Worm (Caenorhabditis elegans) whole organism, mixed stage, embryonic: ENCODE results near the gene hrpa-1.
A peak's percentile ranks its signal among the peaks of the same experiment; 100 is the strongest.
"Not testable (repeated sequence)": the region's sequence is repeated elsewhere in the genome, so short reads cannot be mapped to it uniquely, and the experiment has no call there.

Source experiments
- M03D4.4 ChIP-seq: sonication (generic microtip); optimal IDR thresholded peaks from 2 replicates; lab custom pipeline; 2017; ENCODE audit warnings: mild to moderate bottlenecking, missing genetic modification characterization, missing compliant biosample characterization
- bed-3 ChIP-seq: fragments of 200-800 bp; sonication (Bioruptor generic); optimal IDR thresholded peaks from 3 replicates; lab custom pipeline; 2018; ENCODE audit warnings: mild to moderate bottlenecking, missing genetic modification characterization, moderate library complexity, missing compliant biosample characterization
- blmp-1 ChIP-seq: fragments of 150-350 bp; optimal IDR thresholded peaks from 2 replicates; lab custom pipeline; 2014; ENCODE audit warnings: missing biosample characterization, missing genetic modification characterization
- ceh-39 ChIP-seq: fragments of 150-350 bp; optimal IDR thresholded peaks from 2 replicates; lab custom pipeline; 2014; ENCODE audit warnings: missing biosample characterization, missing genetic modification characterization
- ceh-43 ChIP-seq: fragments of 200-800 bp; sonication (Bioruptor generic); optimal IDR thresholded peaks from 2 replicates; lab custom pipeline; 2018; ENCODE audit warnings: mild to moderate bottlenecking, missing genetic modification characterization, moderate library complexity, missing compliant biosample characterization
- ceh-83 ChIP-seq: fragments of 200-800 bp; sonication (Bioruptor generic); optimal IDR thresholded peaks from 2 replicates; lab custom pipeline; 2018; ENCODE audit warnings: mild to moderate bottlenecking, missing genetic modification characterization, missing compliant biosample characterization
- cnd-1 ChIP-seq: fragments of 200-800 bp; sonication (Bioruptor generic); optimal IDR thresholded peaks from 2 replicates; lab custom pipeline; 2018; ENCODE audit warnings: mild to moderate bottlenecking, missing genetic modification characterization, missing compliant biosample characterization
- drap-1 ChIP-seq: fragments of 200-800 bp; sonication (Bioruptor generic); optimal IDR thresholded peaks from 3 replicates; lab custom pipeline; 2018; ENCODE audit warnings: mild to moderate bottlenecking, missing genetic modification characterization, missing compliant biosample characterization
- elt-1 ChIP-seq: sonication (generic microtip); optimal IDR thresholded peaks from 2 replicates; lab custom pipeline; 2017; ENCODE audit warnings: missing genetic modification characterization, mild to moderate bottlenecking, missing compliant biosample characterization, antibody characterized with exemption, moderate library complexity, borderline replicate concordance; ENCODE audit not compliant: insufficient read depth
- elt-3 ChIP-seq: fragments of 150-350 bp; optimal IDR thresholded peaks from 2 replicates; lab custom pipeline; 2014; ENCODE audit warnings: missing biosample characterization, missing genetic modification characterization
- flh-1 ChIP-seq: fragments of 200-800 bp; sonication (Bioruptor generic); optimal IDR thresholded peaks from 2 replicates; lab custom pipeline; 2018; ENCODE audit warnings: mild to moderate bottlenecking, missing genetic modification characterization, moderate library complexity, missing compliant biosample characterization
- ham-2 ChIP-seq: fragments of 200-800 bp; sonication (Bioruptor generic); optimal IDR thresholded peaks from 2 replicates; lab custom pipeline; 2018; ENCODE audit warnings: mild to moderate bottlenecking, missing genetic modification characterization, missing compliant biosample characterization
- hlh-1 ChIP-seq: fragments of 150-350 bp; optimal IDR thresholded peaks from 2 replicates; lab custom pipeline; 2014; ENCODE audit warnings: missing biosample characterization, missing genetic modification reagents, missing genetic modification characterization
- lin-13 ChIP-seq: fragments of 150-350 bp; optimal IDR thresholded peaks from 2 replicates; lab custom pipeline; 2014; ENCODE audit warnings: missing biosample characterization, missing genetic modification characterization
- lin-32 ChIP-seq: fragments of 200-800 bp; sonication (Bioruptor generic); optimal IDR thresholded peaks from 2 replicates; lab custom pipeline; 2018; ENCODE audit warnings: mild to moderate bottlenecking, missing genetic modification characterization, missing compliant biosample characterization
- lsy-2 ChIP-seq: fragments of 150-350 bp; optimal IDR thresholded peaks from 2 replicates; lab custom pipeline; 2014; ENCODE audit warnings: missing biosample characterization, missing genetic modification characterization
- mab-5 ChIP-seq: fragments of 150-350 bp; optimal IDR thresholded peaks from 2 replicates; lab custom pipeline; 2014; ENCODE audit warnings: missing biosample characterization, missing genetic modification characterization
- mep-1 ChIP-seq: fragments of 150-350 bp; optimal IDR thresholded peaks from 2 replicates; lab custom pipeline; 2017; ENCODE audit warnings: missing biosample characterization, missing genetic modification reagents, missing genetic modification characterization, inconsistent platforms
- mls-2 ChIP-seq: sonication (generic microtip); optimal IDR thresholded peaks from 2 replicates; lab custom pipeline; 2016; ENCODE audit warnings: mild to moderate bottlenecking, missing genetic modification characterization, moderate library complexity, missing compliant biosample characterization
- nhr-12 ChIP-seq: fragments of 150-350 bp; optimal IDR thresholded peaks from 2 replicates; lab custom pipeline; 2014; ENCODE audit warnings: missing biosample characterization, missing genetic modification characterization
- nhr-2 ChIP-seq: fragments of 150-350 bp; optimal IDR thresholded peaks from 2 replicates; lab custom pipeline; 2014; ENCODE audit warnings: missing biosample characterization, missing genetic modification characterization
- nhr-237 ChIP-seq: fragments of 150-350 bp; optimal IDR thresholded peaks from 2 replicates; lab custom pipeline; 2014; ENCODE audit warnings: missing biosample characterization, missing genetic modification characterization
- nhr-28 ChIP-seq: fragments of 150-350 bp; optimal IDR thresholded peaks from 2 replicates; lab custom pipeline; 2014; ENCODE audit warnings: missing biosample characterization, missing genetic modification characterization
- pha-4 ChIP-seq: fragments of 150-350 bp; optimal IDR thresholded peaks from 2 replicates; lab custom pipeline; 2018; ENCODE audit warnings: missing biosample characterization, missing genetic modification reagents, missing genetic modification characterization
- sem-2 ChIP-seq: fragments of 200-800 bp; sonication (Bioruptor generic); optimal IDR thresholded peaks from 2 replicates; lab custom pipeline; 2018; ENCODE audit warnings: mild to moderate bottlenecking, missing genetic modification characterization, missing compliant biosample characterization
- snpc-4 ChIP-seq: fragments of 150-350 bp; optimal IDR thresholded peaks from 2 replicates; lab custom pipeline; 2014; ENCODE audit warnings: missing biosample characterization, missing genetic modification characterization
- tbx-8 ChIP-seq: fragments of 200-800 bp; sonication (Bioruptor generic); optimal IDR thresholded peaks from 2 replicates; lab custom pipeline; 2018; ENCODE audit warnings: mild to moderate bottlenecking, missing genetic modification characterization, moderate library complexity, missing compliant biosample characterization
- unc-62 ChIP-seq: fragments of 150-350 bp; optimal IDR thresholded peaks from 2 replicates; lab custom pipeline; 2014; ENCODE audit warnings: missing biosample characterization, missing genetic modification reagents, missing genetic modification characterization
- zip-8 ChIP-seq: fragments of 150-350 bp; optimal IDR thresholded peaks from 2 replicates; lab custom pipeline; 2014; ENCODE audit warnings: missing biosample characterization, missing genetic modification characterization
- ztf-11 ChIP-seq: fragments of 150-350 bp; optimal IDR thresholded peaks from 2 replicates; lab custom pipeline; 2014; ENCODE audit warnings: missing biosample characterization, missing genetic modification characterization

Gene hrpa-1

ce11 chrIV:3303690-3304089, 35.0 kb downstream of the hrpa-1 start, which contains the start of gene idpp-12:
Gene idpp-12 (plus strand): TSS chrIV:3303990.
- TF ChIP-seq lsy-2 (tag; lab: Kevin White, UChicago); nhr-28 (tag; lab: Kevin White, UChicago); unc-62 (GFP tag; lab: Kevin White, UChicago): not testable (repeated sequence)

ce11 chrIV:3302058-3302457, 36.6 kb downstream of the hrpa-1 start, which contains the start of gene W08E12.4:
Gene W08E12.4 (plus strand): TSS chrIV:3302358.
- not testable (repeated sequence) for TF ChIP-seq nhr-2, cnd-1, elt-1 (tag; lab: Kevin White, UChicago)

DNA sequence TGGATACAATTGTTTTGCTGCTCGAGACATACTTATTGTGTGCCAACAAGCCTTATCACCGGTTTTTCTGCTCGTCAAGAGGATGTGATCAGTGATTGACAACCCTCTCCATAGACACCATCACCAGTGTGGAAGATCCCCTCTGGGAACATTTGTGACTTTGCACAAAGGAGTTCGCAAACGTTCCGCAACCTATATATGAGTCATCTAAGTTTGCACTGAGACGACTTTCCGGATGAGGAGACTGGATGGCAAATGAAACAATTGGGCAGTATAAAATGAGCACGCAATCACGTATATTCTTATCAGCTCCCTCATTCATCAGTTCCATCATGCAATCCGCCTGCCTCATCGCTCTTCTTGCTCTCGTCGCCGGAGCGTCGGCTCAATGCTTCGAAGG, 38.2 kb downstream of the hrpa-1 start, which contains the start of gene W08E12.5:
W08E12.5 (plus strand) TSS at position 301 of the 400 bp plus-strand sequence.
- no peak for TF ChIP-seq ceh-43
- TF ChIP-seq drap-1 (GFP tag; lab: Kevin White, UChicago), result no peak
- no peak for TF ChIP-seq lsy-2 (tag; lab: Kevin White, UChicago)
- no peak for TF ChIP-seq tbx-8 (GFP tag; lab: Kevin White, UChicago)
- TF ChIP-seq blmp-1 (tag; lab: Kevin White, UChicago), result no peak
- TF ChIP-seq nhr-12 (tag; lab: Kevin White, UChicago), result no peak
- no peak for TF ChIP-seq ham-2 (GFP tag; lab: Kevin White, UChicago)
- TF ChIP-seq elt-3 (tag; lab: Kevin White, UChicago), result no peak

DNA sequence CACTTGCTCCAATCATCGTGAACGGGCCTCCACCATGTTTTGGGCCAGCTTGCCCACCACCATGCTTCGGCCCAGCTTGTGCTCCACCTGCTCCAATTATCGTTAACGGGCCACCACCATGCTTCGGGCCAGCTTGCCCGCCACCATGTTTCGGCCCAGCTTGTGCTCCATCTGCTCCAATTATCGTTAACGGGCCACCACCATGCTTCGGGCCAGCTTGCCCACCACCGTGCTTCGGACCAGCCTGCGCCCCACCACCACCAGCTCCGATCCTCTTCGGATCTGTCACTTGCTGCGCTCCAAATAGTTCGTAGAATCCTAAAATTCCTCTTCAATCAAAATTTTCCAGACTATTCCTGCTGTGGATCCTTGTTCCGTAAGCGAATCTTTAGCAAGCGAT, 39.4 kb downstream of the hrpa-1 start:
- peak; percentile 46 for TF ChIP-seq ceh-83
- no peak for TF ChIP-seq elt-1 (tag; lab: Kevin White, UChicago)

- TF ChIP-seq nhr-2 (tag; lab: Kevin White, UChicago), result no peak
- TF ChIP-seq ceh-43, result no peak
- no peak for TF ChIP-seq sem-2
- TF ChIP-seq ceh-39 (tag; lab: Kevin White, UChicago), result no peak
- no peak for TF ChIP-seq ceh-83
- no peak for TF ChIP-seq pha-4 (tag; lab: Kevin White, UChicago)
- TF ChIP-seq nhr-237 (tag; lab: Kevin White, UChicago), result no peak
These were observed 40.4 kb downstream of the hrpa-1 start, which contains the start of gene W08E12.6 for ce11 chrIV:3298300-3298699. Gene W08E12.6 (plus strand): TSS chrIV:3298600.

DNA sequence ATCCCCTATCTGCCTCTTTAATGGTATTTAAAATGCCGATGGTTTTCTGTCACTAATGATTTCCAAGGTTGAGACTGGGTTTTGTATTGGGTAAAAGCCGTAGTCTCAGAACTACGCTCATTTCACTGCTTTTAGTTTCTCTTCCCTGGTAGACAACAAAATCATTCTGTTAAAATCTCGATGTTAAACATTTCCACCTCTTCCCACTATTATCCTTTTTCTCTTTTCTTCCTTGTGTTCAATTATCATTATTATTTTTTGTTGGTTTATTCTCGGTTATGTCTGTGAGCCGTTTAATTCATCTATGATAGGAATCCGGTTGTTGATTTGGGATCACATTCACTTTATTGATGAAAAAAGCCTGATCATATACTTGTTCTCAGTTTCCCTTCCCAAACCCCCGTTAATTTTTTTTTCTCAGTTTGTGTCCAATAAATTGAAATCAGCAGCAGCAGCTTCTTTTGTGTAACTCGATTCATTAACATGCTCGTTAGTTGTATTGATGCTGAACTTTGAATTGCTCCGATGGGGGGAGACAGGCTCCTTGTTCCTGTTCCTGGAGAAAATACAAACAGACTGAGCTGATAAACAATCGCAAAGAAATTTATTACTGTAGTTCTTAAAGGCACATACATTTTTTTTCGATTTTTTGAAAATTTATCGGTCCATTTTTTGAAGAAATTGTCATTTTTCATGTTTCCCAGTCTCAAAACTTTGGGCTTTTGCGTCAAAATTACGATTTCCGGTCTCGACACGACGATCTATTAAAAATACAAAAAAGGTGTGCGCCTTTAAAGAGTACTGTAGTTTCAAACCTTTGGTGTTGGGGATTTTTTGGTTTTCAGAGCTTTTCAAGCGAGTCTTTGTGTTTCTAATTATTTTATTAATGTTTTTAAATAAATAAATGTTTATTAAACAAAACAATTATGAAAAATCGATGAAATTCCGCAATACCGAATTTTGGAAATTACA, 41.8 kb downstream of the hrpa-1 start:
- TF ChIP-seq hlh-1 (tag; lab: Kevin White, UChicago), result no peak
- no peak for TF ChIP-seq flh-1 (GFP tag; lab: Kevin White, UChicago)
- no peak for TF ChIP-seq mls-2 (tag; lab: Kevin White, UChicago)
- TF ChIP-seq lin-32 (GFP tag; lab: Kevin White, UChicago), result no peak
- no peak for TF ChIP-seq zip-8 (tag; lab: Kevin White, UChicago)
- no peak for TF ChIP-seq sem-2
- no peak for TF ChIP-seq nhr-237 (tag; lab: Kevin White, UChicago)
- no peak for TF ChIP-seq ztf-11 (tag; lab: Kevin White, UChicago)
- TF ChIP-seq blmp-1 (tag; lab: Kevin White, UChicago), result no peak
- TF ChIP-seq, all 35 proteins: peak for 0

DNA sequence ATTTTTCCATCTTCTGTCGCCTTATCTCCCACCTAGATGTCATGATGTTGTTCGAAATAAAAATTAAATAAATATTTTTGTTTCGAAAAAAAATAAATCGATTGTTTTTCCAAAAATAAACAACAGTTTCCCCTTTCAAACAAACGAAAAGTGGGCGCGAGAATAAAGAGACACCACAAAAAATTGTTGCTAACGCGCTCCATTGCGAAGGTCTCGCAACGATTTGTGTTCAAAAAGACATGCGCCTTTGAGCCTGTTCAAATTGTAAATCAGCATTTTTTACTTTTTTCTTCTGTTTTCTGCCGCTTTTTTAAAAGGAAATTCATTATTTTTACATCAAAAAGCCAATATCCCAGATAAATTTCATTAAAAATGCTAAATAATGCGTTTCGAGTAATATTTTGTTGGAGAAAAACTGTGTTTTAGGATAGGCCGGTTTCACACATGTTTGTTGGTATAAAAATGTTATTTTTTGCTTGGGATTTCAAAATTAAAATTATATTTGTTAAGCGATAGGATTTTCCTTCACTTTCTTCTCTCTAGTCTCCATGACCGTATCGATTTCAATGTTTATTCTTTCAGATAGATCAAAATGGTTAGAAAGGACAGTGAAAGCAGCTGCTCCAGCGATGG, 44.0 kb downstream of the hrpa-1 start, which contains the start of gene W08E12.7:
W08E12.7 (plus strand) TSS at position 583 of the 633 bp plus-strand sequence.
- no peak for TF ChIP-seq elt-1 (tag; lab: Kevin White, UChicago)
- TF ChIP-seq tbx-8 (GFP tag; lab: Kevin White, UChicago), result peak; percentile 25
- TF ChIP-seq lsy-2 (tag; lab: Kevin White, UChicago), result peak; percentile 91
- peak; percentile 25 for TF ChIP-seq ceh-83
- TF ChIP-seq M03D4.4 (tag; lab: Kevin White, UChicago), result peak; percentile 69
- TF ChIP-seq mls-2 (tag; lab: Kevin White, UChicago), result peak; percentile 53
- TF ChIP-seq ham-2 (GFP tag; lab: Kevin White, UChicago), result no peak
- TF ChIP-seq nhr-2 (tag; lab: Kevin White, UChicago), result no peak
- peak; percentile 28 for TF ChIP-seq bed-3 (GFP tag; lab: Kevin White, UChicago)
- TF ChIP-seq nhr-237 (tag; lab: Kevin White, UChicago), result peak; percentile 96
- no peak for TF ChIP-seq sem-2
- TF ChIP-seq unc-62 (GFP tag; lab: Kevin White, UChicago), result peak; percentile 51
- TF ChIP-seq flh-1 (GFP tag; lab: Kevin White, UChicago), result no peak
- TF ChIP-seq ceh-43, result peak; percentile 40
- TF ChIP-seq elt-3 (tag; lab: Kevin White, UChicago), result no peak
- no peak for TF ChIP-seq snpc-4
- no peak for TF ChIP-seq zip-8 (tag; lab: Kevin White, UChicago)
- TF ChIP-seq hlh-1 (tag; lab: Kevin White, UChicago), result peak; percentile 84
- TF ChIP-seq mep-1 (tag; lab: Kevin White, UChicago), result peak; percentile 99
- peak; percentile 77 for TF ChIP-seq ceh-39 (tag; lab: Kevin White, UChicago)
- TF ChIP-seq nhr-12 (tag; lab: Kevin White, UChicago), result no peak
- peak; percentile 95 for TF ChIP-seq lin-13 (tag; lab: Kevin White, UChicago)
- TF ChIP-seq mab-5 (tag; lab: Kevin White, UChicago), result peak; percentile 46
- TF ChIP-seq lin-32 (GFP tag; lab: Kevin White, UChicago), result no peak
